Worm (Caenorhabditis elegans) whole organism, young adult: Measurements from ENCODE around the gene F45H10.2.

Experiments used
- B0336.3 ChIP-seq: fragments of 200-800 bp; sonication (Bioruptor generic); IDR thresholded peaks from 2 replicates; pipeline ENCODE4 v1.3.6; 2022; ENCODE audit warnings: missing genetic modification characterization, missing compliant biosample characterization
- C17E4.6 ChIP-seq: fragments of 200-800 bp; sonication (Bioruptor generic); IDR thresholded peaks from 2 replicates; pipeline ENCODE4 v1.3.6; 2022; ENCODE audit warnings: missing genetic modification reagents, missing genetic modification characterization, missing compliant biosample characterization
- D2030.7 ChIP-seq: fragments of 200-800 bp; sonication (Bioruptor generic); IDR thresholded peaks from 2 replicates; pipeline ENCODE4 v1.3.6; 2022; ENCODE audit warnings: missing genetic modification reagents, missing genetic modification characterization, missing compliant biosample characterization
- F10E7.11 ChIP-seq: sonication (generic microtip); optimal IDR thresholded peaks from 2 replicates; lab custom pipeline; 2017; ENCODE audit warnings: mild to moderate bottlenecking, missing genetic modification characterization, moderate library complexity, missing compliant biosample characterization
- F23B12.7 ChIP-seq: sonication (generic microtip); optimal IDR thresholded peaks from 2 replicates; lab custom pipeline; 2017; ENCODE audit warnings: missing genetic modification characterization, mild to moderate bottlenecking, missing compliant biosample characterization, antibody characterized with exemption, moderate library complexity; ENCODE audit not compliant: insufficient read depth
- F39B2.1 ChIP-seq: fragments of 200-800 bp; sonication (Bioruptor generic); IDR thresholded peaks from 2 replicates; pipeline ENCODE4 v1.3.6; 2022; ENCODE audit warnings: missing genetic modification reagents, missing genetic modification characterization, missing compliant biosample characterization
- F49E8.2 ChIP-seq: sonication (generic microtip); optimal IDR thresholded peaks from 3 replicates; lab custom pipeline; 2017; ENCODE audit warnings: missing genetic modification characterization, mild to moderate bottlenecking, missing compliant biosample characterization, antibody characterized with exemption, moderate library complexity; ENCODE audit not compliant: insufficient read depth
- F52B5.7 ChIP-seq: sonication (generic microtip); optimal IDR thresholded peaks from 2 replicates; lab custom pipeline; 2016; ENCODE audit warnings: mild to moderate bottlenecking, missing genetic modification characterization, missing compliant biosample characterization
- F57C9.4 ChIP-seq: sonication (generic microtip); optimal IDR thresholded peaks from 2 replicates; lab custom pipeline; 2017; ENCODE audit warnings: mild to moderate bottlenecking, missing genetic modification characterization, missing compliant biosample characterization
- Y56A3A.18 ChIP-seq: fragments of 200-800 bp; sonication (Bioruptor generic); IDR thresholded peaks from 2 replicates; pipeline ENCODE4 v1.3.6; 2022; ENCODE audit warnings: missing genetic modification reagents, missing genetic modification characterization, missing compliant biosample characterization
- Y79H2A.3 ChIP-seq: fragments of 200-800 bp; sonication (Bioruptor generic); conservative IDR thresholded peaks from 2 replicates; pipeline ENCODE4 v1.3.6; 2022; ENCODE audit warnings: missing genetic modification reagents, missing genetic modification characterization, missing compliant biosample characterization
- Y95B8A.8 ChIP-seq: fragments of 200-800 bp; sonication (Bioruptor generic); IDR thresholded peaks from 2 replicates; pipeline ENCODE4 v1.3.6; 2022; ENCODE audit warnings: missing genetic modification reagents, missing genetic modification characterization, missing compliant biosample characterization
- akir-1 ChIP-seq: fragments of 200-800 bp; sonication (Bioruptor generic); optimal IDR thresholded peaks from 2 replicates; lab custom pipeline; 2018; ENCODE audit warnings: mild to moderate bottlenecking, missing genetic modification characterization, moderate library complexity, missing compliant biosample characterization
- ama-1 ChIP-seq, 3 experiments: fragments of 150-350 bp in 1 of 3; sonication (generic microtip) in 2 of 3; optimal IDR thresholded peaks; 2 replicates each; lab custom pipeline; 2014 to 2018; ENCODE audit warnings: missing biosample characterization in 2 of 3, missing genetic modification characterization in 2 of 3, missing genetic modification reagents in 2 of 3
- aptf-3 ChIP-seq: fragments of 200-800 bp; sonication (Bioruptor generic); IDR thresholded peaks from 2 replicates; pipeline ENCODE4 v1.3.6; 2022; ENCODE audit warnings: missing genetic modification characterization, missing compliant biosample characterization
- atf-7 ChIP-seq: sonication (generic microtip); optimal IDR thresholded peaks from 2 replicates; lab custom pipeline; 2017; ENCODE audit warnings: mild to moderate bottlenecking, missing genetic modification characterization, missing compliant biosample characterization
- athp-1 ChIP-seq: sonication (generic microtip); optimal IDR thresholded peaks from 2 replicates; lab custom pipeline; 2017; ENCODE audit warnings: mild to moderate bottlenecking, missing genetic modification characterization, missing compliant biosample characterization
- bed-2 ChIP-seq: fragments of 200-800 bp; sonication (Bioruptor generic); IDR thresholded peaks from 2 replicates; pipeline ENCODE4 v1.3.6; 2022; ENCODE audit warnings: missing genetic modification reagents, missing genetic modification characterization, missing compliant biosample characterization
- ceh-100 ChIP-seq: fragments of 200-800 bp; sonication (Bioruptor generic); IDR thresholded peaks from 2 replicates; pipeline ENCODE4 v1.3.6; 2022; ENCODE audit warnings: missing genetic modification reagents, missing genetic modification characterization, missing compliant biosample characterization
- ceh-58 ChIP-seq: fragments of 200-800 bp; sonication (Bioruptor generic); IDR thresholded peaks from 2 replicates; pipeline ENCODE4 v1.3.6; 2022; ENCODE audit warnings: missing genetic modification characterization, missing compliant biosample characterization
- ceh-91 ChIP-seq: fragments of 200-800 bp; sonication (Bioruptor generic); IDR thresholded peaks from 2 replicates; pipeline ENCODE4 v1.3.6; 2022; ENCODE audit warnings: missing genetic modification reagents, missing genetic modification characterization, missing compliant biosample characterization
- dox-1 ChIP-seq: fragments of 200-800 bp; sonication (Bioruptor generic); IDR thresholded peaks from 2 replicates; pipeline ENCODE4 v1.3.6; 2022; ENCODE audit warnings: missing genetic modification reagents, missing genetic modification characterization, missing compliant biosample characterization
- dpl-1 ChIP-seq: fragments of 150-350 bp; optimal IDR thresholded peaks from 2 replicates; lab custom pipeline; 2014; ENCODE audit warnings: missing biosample characterization, missing genetic modification reagents, missing genetic modification characterization
- efl-1 ChIP-seq: fragments of 150-350 bp; optimal IDR thresholded peaks from 2 replicates; lab custom pipeline; 2014; ENCODE audit warnings: missing biosample characterization, missing genetic modification reagents, missing genetic modification characterization
- egl-18 ChIP-seq: fragments of 200-800 bp; sonication (Bioruptor generic); IDR thresholded peaks from 2 replicates; pipeline ENCODE4 v1.3.6; 2022; ENCODE audit warnings: missing genetic modification reagents, missing genetic modification characterization, missing compliant biosample characterization
- egl-44 ChIP-seq: fragments of 200-800 bp; sonication (Bioruptor generic); IDR thresholded peaks from 2 replicates; pipeline ENCODE4 v1.3.6; 2022; ENCODE audit warnings: missing genetic modification reagents, missing genetic modification characterization, missing compliant biosample characterization
- hmg-20 ChIP-seq: fragments of 200-800 bp; sonication (Bioruptor generic); IDR thresholded peaks from 2 replicates; pipeline ENCODE4 v1.3.6; 2022; ENCODE audit warnings: missing genetic modification reagents, missing genetic modification characterization, missing compliant biosample characterization
- lin-35 ChIP-seq, 3 experiments: fragments of 150-350 bp in 2 of 3; sonication (generic microtip) in 1 of 3; optimal IDR thresholded peaks; 2 replicates each; lab custom pipeline; 2014 to 2018; ENCODE audit warnings: missing biosample characterization in 3 of 3, missing genetic modification characterization in 3 of 3, missing genetic modification reagents in 3 of 3
- lin-54 ChIP-seq: fragments of 200-800 bp; sonication (Bioruptor generic); optimal IDR thresholded peaks from 2 replicates; lab custom pipeline; 2018; ENCODE audit warnings: mild to moderate bottlenecking, missing genetic modification characterization, missing compliant biosample characterization
- lsl-1 ChIP-seq: fragments of 200-800 bp; sonication (Bioruptor generic); optimal IDR thresholded peaks from 2 replicates; lab custom pipeline; 2018; ENCODE audit warnings: mild to moderate bottlenecking, missing genetic modification characterization, moderate library complexity, missing compliant biosample characterization
- madf-10 ChIP-seq: sonication (generic microtip); optimal IDR thresholded peaks from 2 replicates; lab custom pipeline; 2016; ENCODE audit warnings: mild to moderate bottlenecking, missing genetic modification characterization, missing compliant biosample characterization
- madf-6 ChIP-seq: fragments of 200-800 bp; sonication (Bioruptor generic); IDR thresholded peaks from 2 replicates; pipeline ENCODE4 v1.3.6; 2022; ENCODE audit warnings: missing genetic modification reagents, missing genetic modification characterization, missing compliant biosample characterization
- mcd-1 ChIP-seq: fragments of 200-800 bp; sonication (Bioruptor generic); IDR thresholded peaks from 2 replicates; pipeline ENCODE4 v1.3.6; 2022; ENCODE audit warnings: missing genetic modification reagents, missing genetic modification characterization, missing compliant biosample characterization
- nfya-1 ChIP-seq: sonication (generic microtip); optimal IDR thresholded peaks from 2 replicates; lab custom pipeline; 2017; ENCODE audit warnings: antibody characterized with exemption, missing compliant biosample characterization, missing genetic modification characterization, borderline replicate concordance; ENCODE audit not compliant: insufficient read depth
- rcor-1 ChIP-seq: fragments of 200-800 bp; sonication (Bioruptor generic); IDR thresholded peaks from 2 replicates; pipeline ENCODE4 v1.3.6; 2022; ENCODE audit warnings: missing genetic modification reagents, missing genetic modification characterization, missing compliant biosample characterization
- sdz-38 ChIP-seq: sonication (generic microtip); optimal IDR thresholded peaks from 2 replicates; lab custom pipeline; 2016; ENCODE audit warnings: missing genotype, missing genetic modification characterization, missing compliant biosample characterization
- somi-1 ChIP-seq: fragments of 200-800 bp; sonication (Bioruptor generic); optimal IDR thresholded peaks from 2 replicates; lab custom pipeline; 2018; ENCODE audit warnings: mild to moderate bottlenecking, missing genetic modification characterization, missing compliant biosample characterization
- sptf-2 ChIP-seq: fragments of 200-800 bp; sonication (Bioruptor generic); optimal IDR thresholded peaks from 2 replicates; lab custom pipeline; 2018; ENCODE audit warnings: mild to moderate bottlenecking, missing genetic modification characterization, missing compliant biosample characterization
- tbp1 ChIP-seq: fragments of 200-800 bp; sonication (Bioruptor generic); optimal IDR thresholded peaks from 2 replicates; lab custom pipeline; 2018; ENCODE audit warnings: mild to moderate bottlenecking, missing genetic modification characterization, missing compliant biosample characterization
- tlf-1 ChIP-seq: fragments of 200-800 bp; sonication (Bioruptor generic); optimal IDR thresholded peaks from 2 replicates; lab custom pipeline; 2018; ENCODE audit warnings: mild to moderate bottlenecking, missing genetic modification characterization, missing compliant biosample characterization
- unc-62 ChIP-seq: fragments of 150-350 bp; optimal IDR thresholded peaks from 2 replicates; lab custom pipeline; 2014; ENCODE audit warnings: missing biosample characterization, missing genetic modification reagents, missing genetic modification characterization
- zfh-2 ChIP-seq: fragments of 200-800 bp; sonication (Bioruptor generic); conservative IDR thresholded peaks from 2 replicates; pipeline ENCODE4 v1.3.6; 2022; ENCODE audit warnings: missing genetic modification reagents, missing genetic modification characterization, missing compliant biosample characterization
- ztf-3 ChIP-seq: fragments of 200-800 bp; sonication (Bioruptor generic); optimal IDR thresholded peaks from 2 replicates; lab custom pipeline; 2018; ENCODE audit warnings: mild to moderate bottlenecking, missing genetic modification characterization, missing compliant biosample characterization
- ztf-6 ChIP-seq: fragments of 200-800 bp; sonication (Bioruptor generic); IDR thresholded peaks from 2 replicates; pipeline ENCODE4 v1.3.6; 2022; ENCODE audit warnings: missing genetic modification reagents, missing genetic modification characterization, missing compliant biosample characterization

F45H10.2 gene

ce11 chrII:13461604-13462375, 31.1 kb downstream of the F45H10.2 start (continued):
- TF ChIP-seq ceh-100 (no peak), ztf-6 (no peak), sptf-2 (GFP tag; lab: Kevin White, UChicago) (no peak), dpl-1 (no peak), dox-1 (peak; percentile 31), sdz-38 (tag; lab: Kevin White, UChicago) (no peak), efl-1 (GFP tag; lab: Kevin White, UChicago) (no peak), F49E8.2 (tag; lab: Kevin White, UChicago) (no peak), C17E4.6 (GFP tag; lab: Robert Waterston, UW) (no peak), egl-44 (GFP tag; lab: Robert Waterston, UW) (peak; percentile 73; the same call in 1 of the 2 replicates), Y79H2A.3 (GFP tag; lab: Robert Waterston, UW) (no peak), F57C9.4 (tag; lab: Kevin White, UChicago) (no peak), aptf-3 (GFP tag; lab: Robert Waterston, UW) (no peak), nfya-1 (tag; lab: Kevin White, UChicago) (no peak), F10E7.11 (no peak), ama-1 (optimal IDR thresholded peaks at IDR 0.05; lab: Kevin White, UChicago) (peak; percentile 92), ama-1 (GFP tag; optimal IDR thresholded peaks at IDR 0.05; lab: Kevin White, UChicago) (no peak)

DNA sequence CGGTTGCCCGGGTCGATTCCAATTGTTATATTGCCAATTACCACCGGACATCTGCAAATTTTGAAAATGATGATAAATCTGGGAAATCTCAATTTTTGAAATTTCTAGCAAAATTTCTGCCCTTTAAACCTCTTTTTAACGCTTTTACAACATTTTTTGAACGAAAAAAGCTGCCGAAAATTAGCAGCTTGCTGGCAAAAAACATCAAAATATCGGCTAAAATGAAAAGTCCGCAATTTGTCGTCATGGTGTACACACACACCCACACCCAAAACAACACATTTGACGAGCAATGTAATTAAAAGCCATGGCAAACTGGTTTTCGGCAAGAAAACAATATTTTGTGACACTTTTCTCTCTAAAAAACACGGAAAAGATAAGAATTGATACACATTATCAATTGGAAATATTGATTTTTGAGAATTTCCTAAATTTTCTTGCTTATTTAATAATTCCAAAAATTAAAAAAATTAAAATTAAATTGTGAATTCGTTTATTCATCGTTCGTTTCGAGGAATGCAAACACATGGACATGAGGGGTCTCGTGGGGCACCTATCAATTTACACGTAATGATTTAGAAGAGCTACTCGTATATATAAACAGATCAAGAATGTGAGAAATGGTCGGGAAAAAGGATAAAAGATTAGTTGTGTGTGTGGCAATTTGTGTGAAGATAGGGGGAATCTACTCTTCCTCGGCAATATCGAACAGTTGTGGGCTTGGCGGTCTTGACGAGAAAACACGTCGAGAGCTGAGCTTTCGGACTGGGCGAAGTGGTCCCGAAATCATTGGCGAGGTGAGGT, 32.1 kb downstream of the F45H10.2 start, which contains the start of gene pqn-27:
Gene pqn-27, minus strand, starts transcription at position 51 of the 804 bp plus-strand sequence.
- no peak for TF ChIP-seq bed-2
- peak; percentile 44; the same call in 1 of the 2 replicates for TF ChIP-seq rcor-1
- TF ChIP-seq C17E4.6 (GFP tag; lab: Robert Waterston, UW), result no peak
- TF ChIP-seq B0336.3 (GFP tag; lab: Robert Waterston, UW), result peak; percentile 70; the same call in 1 of the 2 replicates
- no peak for TF ChIP-seq ceh-58 (GFP tag; lab: Robert Waterston, UW)
- TF ChIP-seq F52B5.7 (tag; lab: Kevin White, UChicago), result no peak
- no peak for TF ChIP-seq akir-1
- TF ChIP-seq lsl-1 (GFP tag; lab: Kevin White, UChicago), result peak; percentile 11
- TF ChIP-seq lin-54 (GFP tag; lab: Kevin White, UChicago), result peak; percentile 16
- TF ChIP-seq tbp1, result peak; percentile 48
- no peak for TF ChIP-seq F39B2.1
- TF ChIP-seq atf-7, result peak; percentile 81
- TF ChIP-seq D2030.7, result no peak
- TF ChIP-seq ceh-91 (GFP tag; lab: Robert Waterston, UW), result no peak
- TF ChIP-seq madf-6 (GFP tag; lab: Robert Waterston, UW), result peak; percentile 68
- TF ChIP-seq F23B12.7, result peak; percentile 50
- TF ChIP-seq unc-62 (GFP tag; lab: Kevin White, UChicago), result no peak
- 0 out of 2 replicates have a peak, but pooled peaks have one; percentile 27 for TF ChIP-seq hmg-20 (GFP tag; lab: Robert Waterston, UW)
- peak; percentile 66; the same call in 1 of the 2 replicates for TF ChIP-seq Y95B8A.8 (GFP tag; lab: Robert Waterston, UW)
- peak; percentile 39 for TF ChIP-seq ztf-3 (GFP tag; lab: Kevin White, UChicago)
- peak; percentile 97 for TF ChIP-seq ama-1 (optimal IDR thresholded peaks at IDR 0.05; lab: Kevin White, UChicago)
- peak in 1 of 2 experiments; percentile 39 for TF ChIP-seq ama-1 (GFP tag; optimal IDR thresholded peaks at IDR 0.05; lab: Kevin White, UChicago)
- TF ChIP-seq somi-1 (GFP tag; lab: Kevin White, UChicago), result peak; percentile 58
- peak; percentile 79; the same call in 1 of the 2 replicates for TF ChIP-seq Y56A3A.18 (GFP tag; lab: Robert Waterston, UW)
- 0 out of 2 replicates have a peak, but pooled peaks have one; percentile 18 for TF ChIP-seq zfh-2
- peak; percentile 39 for TF ChIP-seq athp-1 (tag; lab: Kevin White, UChicago)
- TF ChIP-seq lin-35 (GFP tag; optimal IDR thresholded peaks at IDR 0.05; lab: Kevin White, UChicago), result peak in 1 of 3 experiments; percentile 54
- no peak for TF ChIP-seq egl-18
- peak; percentile 56 for TF ChIP-seq tlf-1 (GFP tag; lab: Kevin White, UChicago)
- TF ChIP-seq mcd-1 (GFP tag; lab: Robert Waterston, UW), result peak; percentile 54
- TF ChIP-seq madf-10 (tag; lab: Kevin White, UChicago), result no peak
